Worm (Caenorhabditis elegans): ENCODE results near the gene srj-29.

Gene srj-29

ce11 chrV:16075250-16075709 lies at the start of gene srj-29, which contains the start of gene F14H3.12:
TSS of gene srj-29 (plus strand) at chrV:16075659.
TSS of gene F14H3.12 (minus strand) at chrV:16075323.
- TF ChIP-seq madf-3 (GFP tag; IDR thresholded peaks at IDR 0.05) (no peak), nhr-80 (tag; optimal IDR thresholded peaks at IDR 0.05) (peak; percentile 76), cebp-1 (GFP tag; IDR thresholded peaks at IDR 0.05) (peak; percentile 32; the same call in 1 of the 2 replicates), cebp-1 (tag; optimal IDR thresholded peaks at IDR 0.05) (no peak)

ce11 chrV:16029237-16029636 lies 46.2 kb upstream of the srj-29 start:
- TF ChIP-seq aptf-2 (GFP tag; conservative IDR thresholded peaks at IDR 0.05) = peak; percentile 92
- TF ChIP-seq F10E7.11 (tag; optimal IDR thresholded peaks at IDR 0.05) = no peak

ce11 chrV:16031571-16031970 lies 43.9 kb upstream of the srj-29 start, which contains the start of gene T10C6.7:
TSS of gene T10C6.7 (minus strand) at chrV:16031713.
- no peak for TF ChIP-seq athp-1 (tag; optimal IDR thresholded peaks at IDR 0.05)
- TF ChIP-seq aptf-2 (GFP tag; conservative IDR thresholded peaks at IDR 0.05) = peak; percentile 100
- peak; percentile 18; the same call in 1 of the 2 replicates for TF ChIP-seq D2030.7 (GFP tag; IDR thresholded peaks at IDR 0.05)
- peak; percentile 87 for TF ChIP-seq madf-6 (GFP tag; IDR thresholded peaks at IDR 0.05)
- TF ChIP-seq xnd-1 (tag; optimal IDR thresholded peaks at IDR 0.05) = peak; percentile 7
- no peak for TF ChIP-seq B0019.2 (GFP tag; conservative IDR thresholded peaks at IDR 0.05)
- TF ChIP-seq madf-8 (GFP tag; conservative IDR thresholded peaks at IDR 0.05) = peak; percentile 69
- TF ChIP-seq lir-1 (GFP tag; conservative IDR thresholded peaks at IDR 0.05) = 0 out of 2 replicates have a peak, but pooled peaks have one; percentile 10
- no peak for TF ChIP-seq madf-10 (tag; optimal IDR thresholded peaks at IDR 0.05)
- peak; percentile 39; the same call in 1 of the 2 replicates for TF ChIP-seq madf-3 (GFP tag; IDR thresholded peaks at IDR 0.05)
- peak; percentile 98 for TF ChIP-seq aptf-3 (GFP tag; IDR thresholded peaks at IDR 0.05)
- no peak for TF ChIP-seq lin-54 (GFP tag; optimal IDR thresholded peaks at IDR 0.05)
- peak; percentile 34 for TF ChIP-seq efl-1 (GFP tag; optimal IDR thresholded peaks at IDR 0.05)

ce11 chrV:16032761-16033160 lies 42.7 kb upstream of the srj-29 start, which contains the start of gene T10C6.16:
TSS of gene T10C6.16 (minus strand) at chrV:16033005.
- no peak for TF ChIP-seq Y53F4B.3 (GFP tag; IDR thresholded peaks at IDR 0.05)
- no peak for TF ChIP-seq tbp1 (GFP tag; optimal IDR thresholded peaks at IDR 0.05)
- TF ChIP-seq ekl-4 (GFP tag; IDR thresholded peaks at IDR 0.05) = no peak
- no peak for TF ChIP-seq F49E8.2 (tag; optimal IDR thresholded peaks at IDR 0.05; ENCODE audit: insufficient read depth)
- TF ChIP-seq F37B4.10 (GFP tag; IDR thresholded peaks at IDR 0.05) = no peak
- TF ChIP-seq chd-7 (tag; optimal IDR thresholded peaks at IDR 0.05) = no peak
- TF ChIP-seq die-1 (tag; optimal IDR thresholded peaks at IDR 0.05) = no peak
- no peak for TF ChIP-seq F22D6.2 (tag; optimal IDR thresholded peaks at IDR 0.05)
- no peak for TF ChIP-seq F10E7.11 (tag; optimal IDR thresholded peaks at IDR 0.05)
- TF ChIP-seq ztf-28 (GFP tag; IDR thresholded peaks at IDR 0.05) = no peak
- no peak for TF ChIP-seq nhr-80 (tag; optimal IDR thresholded peaks at IDR 0.05)
- no peak for TF ChIP-seq lsy-27 (tag; optimal IDR thresholded peaks at IDR 0.05; ENCODE audit: borderline replicate concordance, insufficient read depth)
- no peak for TF ChIP-seq ztf-6 (GFP tag; IDR thresholded peaks at IDR 0.05)
- no peak for TF ChIP-seq pbrm-1 (GFP tag; IDR thresholded peaks at IDR 0.05)

ce11 chrV:16033491-16033890 lies 42.0 kb upstream of the srj-29 start:
- TF ChIP-seq ceh-100 (GFP tag; IDR thresholded peaks at IDR 0.05) (no peak), snpc-1.3 (tag; optimal IDR thresholded peaks at IDR 0.05; ENCODE audit: insufficient read depth) (no peak), F23B12.7 (tag; optimal IDR thresholded peaks at IDR 0.05; ENCODE audit: insufficient read depth) (no peak), tbx-9 (tag; optimal IDR thresholded peaks at IDR 0.05; ENCODE audit: borderline replicate concordance) (no peak), aptf-2 (GFP tag; conservative IDR thresholded peaks at IDR 0.05) (peak; percentile 99), hlh-12 (tag; optimal IDR thresholded peaks at IDR 0.05) (no peak), ztf-26 (tag; optimal IDR thresholded peaks at IDR 0.05) (no peak), sdz-38 (tag; optimal IDR thresholded peaks at IDR 0.05) (no peak), madf-8 (GFP tag; conservative IDR thresholded peaks at IDR 0.05) (peak; percentile 56; the same call in 1 of the 2 replicates), hmg-1.2 (GFP tag; IDR thresholded peaks at IDR 0.05) (no peak), ztf-22 (GFP tag; optimal IDR thresholded peaks at IDR 0.05) (no peak), zfh-2 (GFP tag; conservative IDR thresholded peaks at IDR 0.05) (0 out of 2 replicates have a peak, but pooled peaks have one; percentile 39), madf-6 (GFP tag; IDR thresholded peaks at IDR 0.05) (peak; percentile 86), lir-1 (GFP tag; conservative IDR thresholded peaks at IDR 0.05) (no peak), Y95B8A.8 (GFP tag; IDR thresholded peaks at IDR 0.05) (no peak), F52B5.7 (tag; optimal IDR thresholded peaks at IDR 0.05) (no peak), sea-2 (GFP tag; IDR thresholded peaks at IDR 0.05) (no peak)

Data from whole organism, young adult.